Fruit fly (Drosophila melanogaster): ENCODE data around the gene CG8349.

- TF ChIP-seq CG8301 (tag; optimal IDR thresholded peaks at IDR 0.05) (no peak), CG32121 (GFP tag; IDR thresholded peaks at IDR 0.05) (no peak)
Measured at dm6 chr2L:8196757-8197530, 18.8 kb upstream of the CG8349 start, which contains the start of the genes CG8475 and CG8460.

All from whole organism, pupa.